Worm (Caenorhabditis elegans): Measurements from ENCODE around the gene dyf-4.

The dyf-4 gene

DNA sequence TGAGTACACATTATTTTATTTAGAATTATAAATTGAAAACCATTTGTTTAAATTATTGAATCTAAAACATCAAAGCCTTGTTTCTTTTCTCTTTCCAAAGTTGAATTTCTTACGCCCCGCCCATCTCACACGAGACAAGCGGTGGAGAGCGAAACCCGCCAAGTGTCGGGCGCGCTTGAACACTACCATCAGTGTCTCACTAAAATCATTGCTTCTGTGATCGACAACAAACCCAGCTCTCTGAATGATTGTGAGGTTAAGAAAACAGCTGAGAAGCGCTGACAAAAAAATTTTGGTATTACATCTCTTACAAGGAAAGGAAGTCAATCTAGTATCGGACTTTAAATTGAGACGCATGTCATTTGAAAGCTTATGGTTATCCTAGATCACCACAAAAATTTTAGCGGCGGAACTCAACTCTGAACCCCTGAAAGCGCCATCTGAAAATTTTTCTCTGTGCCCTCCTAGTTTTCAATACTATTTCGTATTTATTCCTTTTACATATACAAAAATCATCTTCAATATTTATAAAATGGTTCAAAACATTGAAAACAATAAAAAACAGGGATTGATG is 34.4 kb downstream of the dyf-4 start (continued):
- TF ChIP-seq mdt-29 (GFP tag; IDR thresholded peaks at IDR 0.05), result peak; percentile 58; the same call in 1 of the 2 replicates
- TF ChIP-seq pha-4 (GFP tag; IDR thresholded peaks at IDR 0.05), result peak; percentile 60; the same call in 1 of the 2 replicates
- no peak for TF ChIP-seq pha-4 (tag; optimal IDR thresholded peaks at IDR 0.05)
- TF ChIP-seq hlh-30 (tag; optimal IDR thresholded peaks at IDR 0.05; ENCODE audit: insufficient read depth), result peak; percentile 70
- peak; percentile 75 for TF ChIP-seq nhr-42 (GFP tag; IDR thresholded peaks at IDR 0.05)
- TF ChIP-seq ctbp-1 (GFP tag; IDR thresholded peaks at IDR 0.05), result no peak
- no peak for TF ChIP-seq ztf-11 (tag; optimal IDR thresholded peaks at IDR 0.05)
- no peak for TF ChIP-seq unc-62 (GFP tag; optimal IDR thresholded peaks at IDR 0.05 in 1 of 2)
- no peak for TF ChIP-seq unc-62 (tag; optimal IDR thresholded peaks at IDR 0.05)
- TF ChIP-seq fkh-10 (GFP tag; optimal IDR thresholded peaks at IDR 0.05), result no peak
- peak; percentile 84 for TF ChIP-seq mep-1 (tag; optimal IDR thresholded peaks at IDR 0.05)
- no peak for TF ChIP-seq nhr-76 (tag; optimal IDR thresholded peaks at IDR 0.05)
- no peak for TF ChIP-seq Y105C5A.15 (GFP tag; IDR thresholded peaks at IDR 0.05)
- peak; percentile 92 for TF ChIP-seq Y48G9A.11 (GFP tag; IDR thresholded peaks at IDR 0.05)
- peak; percentile 81 for TF ChIP-seq nhr-6 (tag; optimal IDR thresholded peaks at IDR 0.05)
- TF ChIP-seq dve-1 (tag; optimal IDR thresholded peaks at IDR 0.05; ENCODE audit: insufficient read depth), result peak; percentile 92
- TF ChIP-seq ceh-32 (tag; optimal IDR thresholded peaks at IDR 0.05; ENCODE audit: poor library complexity), result no peak
- TF ChIP-seq tag-97 (GFP tag; IDR thresholded peaks at IDR 0.05), result no peak
- TF ChIP-seq ceh-62 (tag; optimal IDR thresholded peaks at IDR 0.05), result no peak
- no peak for TF ChIP-seq lim-7 (GFP tag; IDR thresholded peaks at IDR 0.05)
- peak; percentile 24 for TF ChIP-seq nhr-77 (tag; optimal IDR thresholded peaks at IDR 0.05)
- peak; percentile 30 for TF ChIP-seq nhr-28 (tag; optimal IDR thresholded peaks at IDR 0.05)
- peak; percentile 88 for TF ChIP-seq ceh-44 (GFP tag; IDR thresholded peaks at IDR 0.05)
- TF ChIP-seq madf-5 (GFP tag; IDR thresholded peaks at IDR 0.05), result no peak
- no peak for TF ChIP-seq Y75B8A.6 (GFP tag; IDR thresholded peaks at IDR 0.05)
- TF ChIP-seq ceh-82 (tag; optimal IDR thresholded peaks at IDR 0.05), result no peak
- no peak for TF ChIP-seq zag-1 (tag; optimal IDR thresholded peaks at IDR 0.05)
- TF ChIP-seq rbr-2 (tag; optimal IDR thresholded peaks at IDR 0.05), result peak; percentile 60
- no peak for TF ChIP-seq nhr-10 (tag; optimal IDR thresholded peaks at IDR 0.05)
- no peak for TF ChIP-seq dmd-9 (GFP tag; IDR thresholded peaks at IDR 0.05)
- 0 out of 2 replicates have a peak, but pooled peaks have one; percentile 43 for TF ChIP-seq zip-11 (GFP tag; IDR thresholded peaks at IDR 0.05)
- no peak for TF ChIP-seq nhr-111 (GFP tag; optimal IDR thresholded peaks at IDR 0.05)
- no peak for TF ChIP-seq daf-12 (tag; optimal IDR thresholded peaks at IDR 0.05)
- TF ChIP-seq zfp-3 (GFP tag; conservative IDR thresholded peaks at IDR 0.05), result 0 out of 2 replicates have a peak, but pooled peaks have one; percentile 30
- no peak for TF ChIP-seq ceh-28 (tag; optimal IDR thresholded peaks at IDR 0.05)
- no peak for TF ChIP-seq php-3 (GFP tag; IDR thresholded peaks at IDR 0.05)
- TF ChIP-seq zfp-2 (tag; optimal IDR thresholded peaks at IDR 0.05), result no peak
- no peak for TF ChIP-seq ZK546.5 (tag; optimal IDR thresholded peaks at IDR 0.05)
- TF ChIP-seq nhr-25 (tag; optimal IDR thresholded peaks at IDR 0.05; ENCODE audit: borderline replicate concordance, insufficient read depth), result no peak
- peak; percentile 94 for TF ChIP-seq snpc-4 (tag; optimal IDR thresholded peaks at IDR 0.05)
- peak; percentile 44 for TF ChIP-seq T20F7.1 (GFP tag; optimal IDR thresholded peaks at IDR 0.05)
- TF ChIP-seq lin-39 (tag; optimal IDR thresholded peaks at IDR 0.05), result no peak
- TF ChIP-seq F44E2.7 (GFP tag; IDR thresholded peaks at IDR 0.05), result no peak
- TF ChIP-seq aha-1 (tag), result peak; percentile 46
- no peak for TF ChIP-seq gei-8 (GFP tag; optimal IDR thresholded peaks at IDR 0.05)
- peak; percentile 79 for TF ChIP-seq spr-1 (tag; optimal IDR thresholded peaks at IDR 0.05)
- TF ChIP-seq daf-16 (GFP tag; optimal IDR thresholded peaks at IDR 0.05), result peak; percentile 38 to 87
- peak; percentile 84 for TF ChIP-seq daf-16 (tag; optimal IDR thresholded peaks at IDR 0.05)
- no peak for TF ChIP-seq lin-29 (GFP tag; IDR thresholded peaks at IDR 0.05)
- TF ChIP-seq R02D3.7 (tag; optimal IDR thresholded peaks at IDR 0.05), result no peak
- peak; percentile 89 for TF ChIP-seq duxl-1 (tag; optimal IDR thresholded peaks at IDR 0.05; ENCODE audit: poor library complexity)
- TF ChIP-seq dpl-1 (GFP tag; optimal IDR thresholded peaks at IDR 0.05), result peak; percentile 28
